Fruit fly (Drosophila melanogaster): ENCODE data around the gene orb2.
A peak's percentile ranks its signal among the peaks of the same experiment; 100 is the strongest.

Gene orb2

DNA sequence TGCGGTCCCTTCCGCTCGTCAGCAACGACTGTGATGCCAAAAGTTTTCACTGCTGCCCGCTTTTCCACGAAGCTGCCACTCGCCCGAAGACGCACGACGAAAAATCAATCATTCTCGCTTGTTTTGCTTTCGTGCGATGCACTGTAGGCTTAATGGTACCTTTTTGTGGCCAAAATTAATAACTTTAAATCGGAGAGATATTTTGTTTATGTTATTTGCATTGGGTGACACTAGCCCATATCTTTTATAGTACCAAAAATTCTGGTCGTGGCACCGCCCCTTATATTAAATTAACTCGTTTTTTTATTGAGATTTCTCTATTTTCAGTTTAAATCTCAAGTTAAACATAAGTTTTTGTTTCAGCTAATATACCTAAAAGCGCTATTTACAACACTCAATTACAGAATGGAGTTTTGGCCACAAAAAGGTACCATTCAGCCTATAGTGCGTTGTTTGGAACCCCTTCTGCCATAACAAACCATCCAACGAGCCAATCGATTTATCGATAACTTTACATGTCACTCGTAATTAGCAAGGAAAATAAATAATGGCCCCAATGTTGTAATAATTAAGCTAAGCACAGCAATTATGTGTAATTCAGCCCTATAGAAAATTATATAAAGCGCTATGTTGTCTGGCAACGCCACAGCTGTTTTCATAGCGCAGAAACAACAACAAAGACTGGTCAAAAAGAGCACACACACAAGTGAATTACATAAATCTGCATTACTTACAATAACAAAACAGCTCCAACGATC is 885 bp downstream of the orb2 start (continued):
- TF ChIP-seq zfh2 (GFP tag; optimal IDR thresholded peaks at IDR 0.05) (peak; percentile 50), Nf-YC (tag; optimal IDR thresholded peaks at IDR 0.05) (peak; percentile 73), CG2712 (tag; optimal IDR thresholded peaks at IDR 0.05) (peak; percentile 72), Xrp1 (GFP tag; IDR thresholded peaks at IDR 0.05) (peak; percentile 50; the same call in 1 of the 2 replicates), CG16779 (GFP tag; IDR thresholded peaks at IDR 0.05) (no peak), kay (GFP tag; optimal IDR thresholded peaks at IDR 0.05) (no peak), CG18476 (GFP tag; optimal IDR thresholded peaks at IDR 0.05) (peak; percentile 55), row (GFP tag; IDR thresholded peaks at IDR 0.05) (peak; percentile 93), Atf6 (GFP tag; IDR thresholded peaks at IDR 0.05) (0 out of 2 replicates have a peak, but pooled peaks have one; percentile 17), Sox100B (GFP tag; optimal IDR thresholded peaks at IDR 0.05) (peak; percentile 84), CG10959 (GFP tag; IDR thresholded peaks at IDR 0.05) (no peak), al (GFP tag; IDR thresholded peaks at IDR 0.05) (0 out of 2 replicates have a peak, but pooled peaks have one; percentile 38), CG10274 (GFP tag; optimal IDR thresholded peaks at IDR 0.05) (peak; percentile 24), CG8388 (GFP tag; optimal IDR thresholded peaks at IDR 0.05) (peak; percentile 56), gcm (GFP tag; optimal IDR thresholded peaks at IDR 0.05) (peak; percentile 60), BtbVII (GFP tag; optimal IDR thresholded peaks at IDR 0.05) (peak; percentile 68), CG15011 (GFP tag; optimal IDR thresholded peaks at IDR 0.05) (peak; percentile 57), gcm2 (GFP tag; optimal IDR thresholded peaks at IDR 0.05) (no peak), CG12104 (GFP tag; optimal IDR thresholded peaks at IDR 0.05) (peak; percentile 28), scrt (GFP tag; optimal IDR thresholded peaks at IDR 0.05) (peak; percentile 64), CG8924 (tag; optimal IDR thresholded peaks at IDR 0.05) (peak; percentile 60), ranshi (GFP tag; IDR thresholded peaks at IDR 0.05) (no peak; the same call in 1 of the 2 replicates), YL-1 (GFP tag; optimal IDR thresholded peaks at IDR 0.05) (peak; percentile 35), slp2 (GFP tag; optimal IDR thresholded peaks at IDR 0.05) (peak; percentile 19), HLH4C (GFP tag; IDR thresholded peaks at IDR 0.05; ENCODE audit: partially characterized antibody) (peak; percentile 45), Ets65A (GFP tag) (peak; percentile 46), ara (GFP tag; IDR thresholded peaks at IDR 0.05) (no peak), Rfx (GFP tag; IDR thresholded peaks at IDR 0.05) (peak; percentile 52), tgo (GFP tag; IDR thresholded peaks at IDR 0.05) (peak; percentile 50; the same call in 2 of the 3 replicates), Asciz (GFP tag; optimal IDR thresholded peaks at IDR 0.05) (peak; percentile 68), CG3065 (GFP tag; optimal IDR thresholded peaks at IDR 0.05) (no peak), CG5180 (GFP tag; optimal IDR thresholded peaks at IDR 0.05) (peak; percentile 59), CG12299 (tag; optimal IDR thresholded peaks at IDR 0.05) (peak; percentile 68), TFAM (GFP tag; optimal IDR thresholded peaks at IDR 0.05) (no peak), CG4360 (GFP tag; IDR thresholded peaks at IDR 0.05) (0 out of 2 replicates have a peak, but pooled peaks have one; percentile 4), pzg (GFP tag; optimal IDR thresholded peaks at IDR 0.05) (peak; percentile 21), CG3407 (GFP tag; optimal IDR thresholded peaks at IDR 0.05) (peak; percentile 65), zfh1 (GFP tag; IDR thresholded peaks at IDR 0.05) (no peak), prd (optimal IDR thresholded peaks at IDR 0.05) (no peak), prd (GFP tag; IDR thresholded peaks at IDR 0.05) (peak; percentile 40; the same call in 1 of the 3 replicates), NFAT (GFP tag; IDR thresholded peaks at IDR 0.05) (no peak), CG15073 (GFP tag; optimal IDR thresholded peaks at IDR 0.05) (no peak), CG9215 (GFP tag; IDR thresholded peaks at IDR 0.05) (no peak), CG2875 (GFP tag; optimal IDR thresholded peaks at IDR 0.05) (peak; percentile 65), stwl (tag; optimal IDR thresholded peaks at IDR 0.05) (peak; percentile 27), Meics (GFP tag; optimal IDR thresholded peaks at IDR 0.05) (peak; percentile 76), gsb-n (tag; optimal IDR thresholded peaks at IDR 0.05) (peak; percentile 53), caup (GFP tag; optimal IDR thresholded peaks at IDR 0.05; ENCODE audit: severe bottlenecking) (peak; percentile 60), Jarid2 (GFP tag; optimal IDR thresholded peaks at IDR 0.05) (peak; percentile 66)

Data from whole organism, embryonic.